Fruit fly (Drosophila melanogaster): Measurements from ENCODE around the gene CG13994.
A peak's percentile ranks its signal among the peaks of the same experiment; 100 is the strongest.

CG13994 gene

dm6 chr2L:6100202-6100689 lies 37.5 kb downstream of the CG13994 start, which contains the start of gene stai:
Gene stai (plus strand): TSS chr2L:6100377.
- peak; percentile 83 for TF ChIP-seq CG10321 (GFP tag; IDR thresholded peaks at IDR 0.05)
- no peak for TF ChIP-seq her (GFP tag; optimal IDR thresholded peaks at IDR 0.05)
- no peak for TF ChIP-seq Fer3 (tag; optimal IDR thresholded peaks at IDR 0.05)
- TF ChIP-seq Jarid2 (GFP tag; optimal IDR thresholded peaks at IDR 0.05), result no peak
- TF ChIP-seq Antp (GFP tag; optimal IDR thresholded peaks at IDR 0.05), result no peak
- TF ChIP-seq odd (GFP tag; optimal IDR thresholded peaks at IDR 0.05), result no peak
- no peak for TF ChIP-seq wor (GFP tag; IDR thresholded peaks at IDR 0.05)
- no peak for TF ChIP-seq CG3163 (GFP tag; optimal IDR thresholded peaks at IDR 0.05)
- 0 out of 4 replicates have a peak, but pooled peaks have one; percentile 22 for TF ChIP-seq Dll (GFP tag; IDR thresholded peaks at IDR 0.05; ENCODE audit: partially characterized antibody)
- TF ChIP-seq CG12659 (GFP tag; optimal IDR thresholded peaks at IDR 0.05), result no peak
- no peak for TF ChIP-seq CG30431 (GFP tag; optimal IDR thresholded peaks at IDR 0.05)
- TF ChIP-seq lbe (GFP tag; optimal IDR thresholded peaks at IDR 0.05), result no peak
- TF ChIP-seq CG7928 (GFP tag; optimal IDR thresholded peaks at IDR 0.05), result no peak
- no peak for TF ChIP-seq tio (GFP tag; optimal IDR thresholded peaks at IDR 0.05)
- TF ChIP-seq Ets65A (GFP tag), result no peak
- TF ChIP-seq chinmo (GFP tag; IDR thresholded peaks at IDR 0.05; ENCODE audit: partially characterized antibody), result 0 out of 4 replicates have a peak, but pooled peaks have one; percentile 24
- TF ChIP-seq Deaf1 (tag; optimal IDR thresholded peaks at IDR 0.05), result peak; percentile 12
- TF ChIP-seq eyg (GFP tag; optimal IDR thresholded peaks at IDR 0.05), result no peak
- TF ChIP-seq CG15479 (GFP tag; optimal IDR thresholded peaks at IDR 0.05), result no peak
- no peak for TF ChIP-seq NFAT (GFP tag; IDR thresholded peaks at IDR 0.05)
- TF ChIP-seq NK7.1 (GFP tag; optimal IDR thresholded peaks at IDR 0.05), result no peak
- TF ChIP-seq CG15011 (GFP tag; optimal IDR thresholded peaks at IDR 0.05), result no peak
- no peak for TF ChIP-seq ind (GFP tag; optimal IDR thresholded peaks at IDR 0.05)
- TF ChIP-seq ken (GFP tag; IDR thresholded peaks at IDR 0.05), result no peak
- no peak for TF ChIP-seq Optix (GFP tag; IDR thresholded peaks at IDR 0.05)
- TF ChIP-seq bbx (GFP tag; IDR thresholded peaks at IDR 0.05; ENCODE audit: partially characterized antibody), result no peak
- TF ChIP-seq Fer1 (GFP tag; optimal IDR thresholded peaks at IDR 0.05), result no peak
- no peak for TF ChIP-seq CG30020 (tag; optimal IDR thresholded peaks at IDR 0.05)
- TF ChIP-seq NC2β (GFP tag; optimal IDR thresholded peaks at IDR 0.05), result no peak
- no peak for TF ChIP-seq Hmr (GFP tag; optimal IDR thresholded peaks at IDR 0.05)
- TF ChIP-seq gt (GFP tag; IDR thresholded peaks at IDR 0.05), result no peak
- peak; percentile 22 for TF ChIP-seq CG1832 (GFP tag; optimal IDR thresholded peaks at IDR 0.05)
- no peak for TF ChIP-seq Ssrp (tag; optimal IDR thresholded peaks at IDR 0.05)
- no peak for TF ChIP-seq zf30C (GFP tag; optimal IDR thresholded peaks at IDR 0.05)
- peak; percentile 84 for TF ChIP-seq Myb (GFP tag; optimal IDR thresholded peaks at IDR 0.05)
- TF ChIP-seq Blimp-1 (GFP tag; optimal IDR thresholded peaks at IDR 0.05), result peak; percentile 40
- TF ChIP-seq crp (GFP tag; optimal IDR thresholded peaks at IDR 0.05), result peak in 1 of 2 experiments; percentile 47
- TF ChIP-seq Adf1 (GFP tag; IDR thresholded peaks at IDR 0.05), result peak; percentile 83
- no peak for TF ChIP-seq CG12104 (GFP tag; optimal IDR thresholded peaks at IDR 0.05)
- TF ChIP-seq aop (GFP tag; IDR thresholded peaks at IDR 0.05), result no peak
- no peak for TF ChIP-seq sc (optimal IDR thresholded peaks at IDR 0.05)
- TF ChIP-seq sc (GFP tag; optimal IDR thresholded peaks at IDR 0.05), result no peak
- no peak for TF ChIP-seq Spps (tag; optimal IDR thresholded peaks at IDR 0.05)
- peak; percentile 80 for TF ChIP-seq nom (GFP tag; optimal IDR thresholded peaks at IDR 0.05)
- TF ChIP-seq CG10274 (GFP tag; optimal IDR thresholded peaks at IDR 0.05), result no peak
- no peak for TF ChIP-seq CG17385 (GFP tag; optimal IDR thresholded peaks at IDR 0.05)
- TF ChIP-seq CG17361 (GFP tag; IDR thresholded peaks at IDR 0.05), result no peak
- no peak for TF ChIP-seq stc (GFP tag; IDR thresholded peaks at IDR 0.05)
- no peak for TF ChIP-seq HLH54F (GFP tag; optimal IDR thresholded peaks at IDR 0.05)
- TF ChIP-seq ttk (GFP tag; IDR thresholded peaks at IDR 0.05), result no peak
- TF ChIP-seq ro (GFP tag; IDR thresholded peaks at IDR 0.05), result no peak

Measured in whole organism, embryonic.